Worm (Caenorhabditis elegans) whole organism, L4 larva: ENCODE measurements around the gene C47E12.14.

ENCODE experiments used
- D1046.2 ChIP-seq: fragments of 200-800 bp; sonication (Bioruptor generic); IDR thresholded peaks from 2 replicates; pipeline ENCODE4 v1.3.6; 2022; ENCODE audit warnings: missing genetic modification characterization, missing compliant biosample characterization
- F10B5.3 ChIP-seq: sonication (generic microtip); optimal IDR thresholded peaks from 2 replicates; lab custom pipeline; 2016; ENCODE audit warnings: mild to moderate bottlenecking, missing genetic modification characterization, missing compliant biosample characterization
- F37D6.2 ChIP-seq: sonication (generic microtip); optimal IDR thresholded peaks from 2 replicates; lab custom pipeline; 2016; ENCODE audit warnings: mild to moderate bottlenecking, missing genetic modification characterization, missing compliant biosample characterization
- R02D3.7 ChIP-seq: fragments of 150-350 bp; sonication (generic microtip); optimal IDR thresholded peaks from 3 replicates; lab custom pipeline; 2014; ENCODE audit warnings: missing biosample characterization, missing genetic modification characterization
- T20F7.1 ChIP-seq: fragments of 200-800 bp; sonication (Bioruptor generic); optimal IDR thresholded peaks from 2 replicates; lab custom pipeline; 2018; ENCODE audit warnings: mild to moderate bottlenecking, missing genetic modification characterization, missing compliant biosample characterization
- Y48G9A.11 ChIP-seq: fragments of 200-800 bp; sonication (Bioruptor generic); IDR thresholded peaks from 2 replicates; pipeline ENCODE4 v1.3.6; 2022; ENCODE audit warnings: missing genetic modification reagents, missing genetic modification characterization, missing compliant biosample characterization
- aly-2 ChIP-seq: sonication (generic microtip); optimal IDR thresholded peaks from 2 replicates; lab custom pipeline; 2018; ENCODE audit warnings: missing biosample characterization, missing genetic modification characterization
- ama-1 ChIP-seq: fragments of 150-350 bp; optimal IDR thresholded peaks from 2 replicates; lab custom pipeline; 2014; ENCODE audit warnings: inconsistent platforms, mixed read lengths
- arid-1 ChIP-seq: fragments of 200-800 bp; sonication (Bioruptor generic); conservative IDR thresholded peaks from 2 replicates; pipeline ENCODE4 v1.3.6; 2022; ENCODE audit warnings: missing genetic modification reagents, missing genetic modification characterization, missing compliant biosample characterization
- attf-4 ChIP-seq: sonication (generic microtip); optimal IDR thresholded peaks from 3 replicates; lab custom pipeline; 2017; ENCODE audit warnings: missing biosample characterization, missing genetic modification characterization
- ceh-28 ChIP-seq: fragments of 150-350 bp; optimal IDR thresholded peaks from 2 replicates; lab custom pipeline; 2014; ENCODE audit warnings: missing biosample characterization, missing genetic modification reagents, missing genetic modification characterization
- ceh-44 ChIP-seq: fragments of 200-800 bp; sonication (Bioruptor generic); IDR thresholded peaks from 2 replicates; pipeline ENCODE4 v1.3.6; 2022; ENCODE audit warnings: missing genetic modification reagents, missing genetic modification characterization, missing compliant biosample characterization
- ceh-82 ChIP-seq: sonication (generic microtip); optimal IDR thresholded peaks from 2 replicates; lab custom pipeline; 2017; ENCODE audit warnings: missing biosample characterization, missing genetic modification characterization
- cey-2 ChIP-seq: sonication (generic microtip); optimal IDR thresholded peaks from 3 replicates; lab custom pipeline; 2017; ENCODE audit warnings: missing genetic modification characterization, mild to moderate bottlenecking, missing compliant biosample characterization, antibody characterized with exemption, borderline replicate concordance; ENCODE audit not compliant: insufficient read depth
- ctbp-1 ChIP-seq: fragments of 200-800 bp; sonication (Bioruptor generic); IDR thresholded peaks from 2 replicates; pipeline ENCODE4 v1.3.6; 2022; ENCODE audit warnings: missing genetic modification reagents, missing genetic modification characterization, missing compliant biosample characterization
- daf-19 ChIP-seq: fragments of 200-800 bp; sonication (Bioruptor generic); conservative IDR thresholded peaks from 2 replicates; pipeline ENCODE4 v1.3.6; 2022; ENCODE audit warnings: missing genetic modification characterization, missing compliant biosample characterization
- daf-8 ChIP-seq: fragments of 200-800 bp; sonication (Bioruptor generic); IDR thresholded peaks from 2 replicates; pipeline ENCODE4 v1.3.6; 2022; ENCODE audit warnings: missing genetic modification characterization, missing compliant biosample characterization
- dmd-6 ChIP-seq: fragments of 200-800 bp; sonication (Bioruptor generic); IDR thresholded peaks from 2 replicates; pipeline ENCODE4 v1.3.6; 2022; ENCODE audit warnings: missing genetic modification reagents, missing genetic modification characterization, missing compliant biosample characterization
- duxl-1 ChIP-seq: sonication (generic microtip); optimal IDR thresholded peaks from 2 replicates; lab custom pipeline; 2016; ENCODE audit warnings: mild to moderate bottlenecking, missing genetic modification characterization, moderate library complexity, missing compliant biosample characterization; ENCODE audit not compliant: poor library complexity
- fkh-10 ChIP-seq: fragments of 150-350 bp; optimal IDR thresholded peaks from 2 replicates; lab custom pipeline; 2014; ENCODE audit warnings: missing biosample characterization, missing genetic modification reagents, missing genetic modification characterization
- fos-1 ChIP-seq: fragments of 150-350 bp; optimal IDR thresholded peaks from 2 replicates; lab custom pipeline; 2014; ENCODE audit warnings: missing biosample characterization, missing genetic modification characterization
- gei-8 ChIP-seq: fragments of 200-800 bp; sonication (Bioruptor generic); optimal IDR thresholded peaks from 2 replicates; lab custom pipeline; 2018; ENCODE audit warnings: mild to moderate bottlenecking, missing genetic modification characterization, missing compliant biosample characterization
- lim-7 ChIP-seq: fragments of 200-800 bp; sonication (Bioruptor generic); IDR thresholded peaks from 2 replicates; pipeline ENCODE4 v1.3.6; 2022; ENCODE audit warnings: missing genetic modification characterization, missing compliant biosample characterization
- lin-1 ChIP-seq: fragments of 200-800 bp; sonication (Bioruptor generic); IDR thresholded peaks from 2 replicates; pipeline ENCODE4 v1.3.6; 2022; ENCODE audit warnings: missing genetic modification reagents, missing genetic modification characterization, missing compliant biosample characterization
- lin-15B ChIP-seq: fragments of 150-350 bp; sonication (generic microtip); optimal IDR thresholded peaks from 3 replicates; lab custom pipeline; 2014; ENCODE audit warnings: missing biosample characterization, missing genetic modification characterization
- lin-38 ChIP-seq: fragments of 200-800 bp; sonication (Bioruptor generic); IDR thresholded peaks from 2 replicates; pipeline ENCODE4 v1.3.6; 2022; ENCODE audit warnings: missing genetic modification reagents, missing genetic modification characterization, missing compliant biosample characterization
- lir-3 ChIP-seq: sonication (generic microtip); optimal IDR thresholded peaks from 2 replicates; lab custom pipeline; 2016; ENCODE audit warnings: mild to moderate bottlenecking, missing genetic modification characterization, missing compliant biosample characterization
- lsy-2 ChIP-seq, 2 experiments: fragments of 150-350 bp in 1 of 2; sonication (generic microtip) in 1 of 2; optimal IDR thresholded peaks; 2 replicates each; lab custom pipeline; 2014 to 2017; ENCODE audit warnings: missing biosample characterization in 2 of 2, missing genetic modification characterization in 2 of 2
- madf-9 ChIP-seq: fragments of 200-800 bp; sonication (Bioruptor generic); conservative IDR thresholded peaks from 2 replicates; pipeline ENCODE4 v1.3.6; 2022; ENCODE audit warnings: missing genetic modification reagents, missing genetic modification characterization, missing compliant biosample characterization
- mes-2 ChIP-seq: sonication (generic microtip); optimal IDR thresholded peaks from 2 replicates; lab custom pipeline; 2016; ENCODE audit warnings: missing genotype, mild to moderate bottlenecking, missing genetic modification characterization, missing compliant biosample characterization; ENCODE audit not compliant: poor library complexity, severe bottlenecking
- nhr-11 ChIP-seq: fragments of 150-350 bp; optimal IDR thresholded peaks from 2 replicates; lab custom pipeline; 2014; ENCODE audit warnings: missing biosample characterization, missing genetic modification characterization
- nhr-111 ChIP-seq: fragments of 200-800 bp; sonication (Bioruptor generic); optimal IDR thresholded peaks from 2 replicates; lab custom pipeline; 2018; ENCODE audit warnings: mild to moderate bottlenecking, missing genetic modification characterization, missing compliant biosample characterization
- nhr-237 ChIP-seq: sonication (generic microtip); optimal IDR thresholded peaks from 2 replicates; lab custom pipeline; 2017; ENCODE audit warnings: missing biosample characterization, missing genetic modification characterization
- nhr-25 ChIP-seq: sonication (generic microtip); optimal IDR thresholded peaks from 2 replicates; lab custom pipeline; 2017; ENCODE audit warnings: missing genetic modification characterization, mild to moderate bottlenecking, missing compliant biosample characterization, antibody characterized with exemption, moderate library complexity, borderline replicate concordance; ENCODE audit not compliant: insufficient read depth
- nhr-28 ChIP-seq: fragments of 150-350 bp; optimal IDR thresholded peaks from 2 replicates; lab custom pipeline; 2014; ENCODE audit warnings: missing biosample characterization, missing genetic modification characterization
- nhr-42 ChIP-seq: fragments of 200-800 bp; sonication (Bioruptor generic); IDR thresholded peaks from 2 replicates; pipeline ENCODE4 v1.3.6; 2022; ENCODE audit warnings: missing genetic modification characterization, missing compliant biosample characterization
- nhr-6 ChIP-seq: fragments of 150-350 bp; optimal IDR thresholded peaks from 2 replicates; lab custom pipeline; 2014; ENCODE audit warnings: missing biosample characterization, missing genetic modification characterization
- nhr-76 ChIP-seq: fragments of 150-350 bp; optimal IDR thresholded peaks from 2 replicates; lab custom pipeline; 2014; ENCODE audit warnings: missing biosample characterization, missing genetic modification characterization
- php-3 ChIP-seq: fragments of 200-800 bp; sonication (Bioruptor generic); IDR thresholded peaks from 2 replicates; pipeline ENCODE4 v1.3.6; 2022; ENCODE audit warnings: missing genetic modification reagents, missing genetic modification characterization, missing compliant biosample characterization
- pqm-1 ChIP-seq: sonication (generic microtip); optimal IDR thresholded peaks from 2 replicates; lab custom pipeline; 2017; ENCODE audit warnings: missing biosample characterization, missing genetic modification characterization
- saeg-2 ChIP-seq: fragments of 200-800 bp; sonication (Bioruptor generic); IDR thresholded peaks from 2 replicates; pipeline ENCODE4 v1.3.6; 2022; ENCODE audit warnings: missing genetic modification reagents, missing genetic modification characterization, missing compliant biosample characterization
- sdz-12 ChIP-seq: fragments of 200-800 bp; sonication (Bioruptor generic); optimal IDR thresholded peaks from 2 replicates; lab custom pipeline; 2018; ENCODE audit warnings: mild to moderate bottlenecking, missing genetic modification characterization, missing compliant biosample characterization
- set-16 ChIP-seq: fragments of 200-800 bp; sonication (Bioruptor generic); IDR thresholded peaks from 2 replicates; pipeline ENCODE4 v1.3.6; 2022; ENCODE audit warnings: missing genetic modification reagents, missing genetic modification characterization, missing compliant biosample characterization
- snpc-1.2 ChIP-seq: fragments of 200-800 bp; sonication (Bioruptor generic); IDR thresholded peaks from 2 replicates; pipeline ENCODE4 v1.3.6; 2022; ENCODE audit warnings: missing genetic modification reagents, missing genetic modification characterization, missing compliant biosample characterization
- snpc-4 ChIP-seq: fragments of 150-350 bp; optimal IDR thresholded peaks from 2 replicates; lab custom pipeline; 2014; ENCODE audit warnings: missing biosample characterization, missing genetic modification characterization
- spr-3 ChIP-seq: fragments of 200-800 bp; sonication (Bioruptor generic); optimal IDR thresholded peaks from 2 replicates; lab custom pipeline; 2018; ENCODE audit warnings: mild to moderate bottlenecking, missing genetic modification characterization, missing compliant biosample characterization
- tra-1 ChIP-seq: fragments of 200-800 bp; sonication (Bioruptor generic); IDR thresholded peaks from 2 replicates; pipeline ENCODE4 v1.3.6; 2022; ENCODE audit warnings: missing genetic modification reagents, missing genetic modification characterization, missing compliant biosample characterization
- unc-39 ChIP-seq: sonication (generic microtip); optimal IDR thresholded peaks from 2 replicates; lab custom pipeline; 2017; ENCODE audit warnings: missing biosample characterization, missing genetic modification characterization
- unc-62 ChIP-seq, 3 experiments: fragments of 150-350 bp in 1 of 3; sonication (generic microtip); optimal IDR thresholded peaks in 2 of 3; peaks in 1 of 3; 1 replicate in 1 of 3; 2 replicates in 2 of 3; lab custom pipeline; 2014 to 2017; ENCODE audit warnings: missing biosample characterization in 3 of 3, missing genetic modification characterization in 3 of 3, missing genetic modification reagents in 3 of 3, missing genotype in 1 of 3
- zag-1 ChIP-seq: fragments of 150-350 bp; optimal IDR thresholded peaks from 2 replicates; lab custom pipeline; 2014; ENCODE audit warnings: missing biosample characterization, missing genetic modification characterization
- zip-11 ChIP-seq: fragments of 200-800 bp; sonication (Bioruptor generic); IDR thresholded peaks from 2 replicates; pipeline ENCODE4 v1.3.6; 2022; ENCODE audit warnings: missing genetic modification characterization, missing compliant biosample characterization

Gene C47E12.14

ce11 chrIV:9994895-9995394 lies 18.8 kb upstream of the C47E12.14 start, which contains the start of gene uba-1 (continued):
- TF ChIP-seq zip-11 (GFP tag; lab: Robert Waterston, UW) (no peak), daf-19 (GFP tag; lab: Robert Waterston, UW) (peak; percentile 73; the same call in 1 of the 2 replicates), nhr-42 (0 out of 2 replicates have a peak, but pooled peaks have one; percentile 41), ceh-82 (tag; lab: Kevin White, UChicago) (no peak), lsy-2 (tag; optimal IDR thresholded peaks at IDR 0.05; lab: Kevin White, UChicago) (peak in 1 of 2 experiments; percentile 69), nhr-76 (tag; lab: Kevin White, UChicago) (no peak), nhr-28 (peak; percentile 19), ceh-44 (no peak), unc-62 (GFP tag; optimal IDR thresholded peaks at IDR 0.05 in 1 of 2; lab: Kevin White, UChicago) (no peak), unc-62 (tag; optimal IDR thresholded peaks at IDR 0.05; lab: Kevin White, UChicago) (no peak), madf-9 (no peak), fkh-10 (GFP tag; lab: Kevin White, UChicago) (no peak), snpc-4 (no peak), nhr-237 (tag; lab: Kevin White, UChicago) (no peak), D1046.2 (GFP tag; lab: Robert Waterston, UW) (no peak), dmd-6 (GFP tag; lab: Robert Waterston, UW) (peak; percentile 21; the same call in 1 of the 2 replicates), daf-8 (GFP tag; lab: Robert Waterston, UW) (no peak), ceh-28 (tag; lab: Kevin White, UChicago) (no peak), sdz-12 (GFP tag; lab: Kevin White, UChicago) (no peak), lim-7 (GFP tag; lab: Robert Waterston, UW) (no peak), tra-1 (no peak), nhr-6 (tag; lab: Kevin White, UChicago) (no peak), T20F7.1 (GFP tag; lab: Kevin White, UChicago) (peak; percentile 78), cey-2 (tag; lab: Kevin White, UChicago) (no peak), arid-1 (no peak), zag-1 (tag; lab: Kevin White, UChicago) (no peak), lin-1 (GFP tag; lab: Robert Waterston, UW) (no peak), snpc-1.2 (GFP tag; lab: Robert Waterston, UW) (0 out of 2 replicates have a peak, but pooled peaks have one; percentile 43), ama-1 (lab: Kevin White, UChicago) (peak; percentile 77), gei-8 (GFP tag; lab: Kevin White, UChicago) (no peak), ctbp-1 (GFP tag; lab: Robert Waterston, UW) (0 out of 2 replicates have a peak, but pooled peaks have one; percentile 14), nhr-111 (GFP tag; lab: Kevin White, UChicago) (no peak), pqm-1 (tag; lab: Kevin White, UChicago) (no peak), F37D6.2 (no peak), lin-15B (no peak), php-3 (no peak), fos-1 (tag; lab: Kevin White, UChicago) (no peak), unc-39 (no peak), F10B5.3 (tag; lab: Kevin White, UChicago) (no peak), R02D3.7 (no peak), lin-38 (GFP tag; lab: Robert Waterston, UW) (peak; percentile 81), saeg-2 (GFP tag; lab: Robert Waterston, UW) (no peak), duxl-1 (peak; percentile 4), spr-3 (GFP tag; lab: Kevin White, UChicago) (no peak), lir-3 (tag; lab: Kevin White, UChicago) (no peak), nhr-25 (tag; lab: Kevin White, UChicago) (peak; percentile 36), Y48G9A.11 (no peak), set-16 (no peak), aly-2 (tag; lab: Kevin White, UChicago) (no peak), nhr-11 (no peak), attf-4 (tag; lab: Kevin White, UChicago) (no peak), mes-2 (peak; percentile 57)
